Worm (Caenorhabditis elegans): ENCODE results near the gene T20B5.2.
A peak's percentile ranks its signal among the peaks of the same experiment; 100 is the strongest.

- TF ChIP-seq pqm-1 (tag; optimal IDR thresholded peaks at IDR 0.05): no peak
- TF ChIP-seq alr-1 (tag; optimal IDR thresholded peaks at IDR 0.05; ENCODE audit: borderline replicate concordance): no peak
- TF ChIP-seq lsy-2 (tag; optimal IDR thresholded peaks at IDR 0.05): peak; percentile 52 to 55
Observed at ce11 chrX:9347380-9347979, 16.5 kb downstream of the T20B5.2 start, which contains the start of gene oga-1.

Data from whole organism, L1 larva.